Fruit fly (Drosophila melanogaster): ENCODE results near the gene mtd.
A peak's percentile ranks its signal among the peaks of the same experiment; 100 is the strongest.

Gene mtd

dm6 chr3R:5300620-5301019 lies 49.6 kb downstream of the mtd start (continued):
- TF ChIP-seq Ets65A (GFP tag) (peak; percentile 43), CG7928 (GFP tag; optimal IDR thresholded peaks at IDR 0.05) (no peak), bcd (GFP tag; optimal IDR thresholded peaks at IDR 0.05) (peak; percentile 18), run (tag; optimal IDR thresholded peaks at IDR 0.05) (no peak), ftz-f1 (GFP tag; optimal IDR thresholded peaks at IDR 0.05) (no peak), pho (GFP tag; optimal IDR thresholded peaks at IDR 0.05) (no peak), oc (tag; optimal IDR thresholded peaks at IDR 0.05) (no peak), hbn (GFP tag; IDR thresholded peaks at IDR 0.05; ENCODE audit: partially characterized antibody) (no peak), Scr (GFP tag; IDR thresholded peaks at IDR 0.05; ENCODE audit: partially characterized antibody) (no peak), rib (GFP tag; IDR thresholded peaks at IDR 0.05) (no peak), CG13296 (GFP tag; optimal IDR thresholded peaks at IDR 0.05) (peak; percentile 15), onecut (GFP tag; IDR thresholded peaks at IDR 0.05) (peak; percentile 63), inv (GFP tag; IDR thresholded peaks at IDR 0.05; ENCODE audit: partially characterized antibody) (no peak), knrl (GFP tag; IDR thresholded peaks at IDR 0.05; ENCODE audit: partially characterized antibody) (no peak), grn (GFP tag; optimal IDR thresholded peaks at IDR 0.05) (no peak), sc (optimal IDR thresholded peaks at IDR 0.05) (no peak), sc (GFP tag; optimal IDR thresholded peaks at IDR 0.05) (no peak), CG6175 (GFP tag; IDR thresholded peaks at IDR 0.05) (no peak), jing (GFP tag; optimal IDR thresholded peaks at IDR 0.05) (no peak), Dll (GFP tag; IDR thresholded peaks at IDR 0.05; ENCODE audit: partially characterized antibody) (no peak), pfk (GFP tag; optimal IDR thresholded peaks at IDR 0.05) (no peak), Ets97D (GFP tag; optimal IDR thresholded peaks at IDR 0.05) (no peak), CG1529 (GFP tag; optimal IDR thresholded peaks at IDR 0.05) (no peak), Gug (GFP tag; IDR thresholded peaks at IDR 0.05) (peak; percentile 13; the same call in 1 of the 4 replicates), CG3163 (GFP tag; optimal IDR thresholded peaks at IDR 0.05) (no peak), prd (optimal IDR thresholded peaks at IDR 0.05) (no peak), prd (GFP tag; IDR thresholded peaks at IDR 0.05) (0 out of 3 replicates have a peak, but pooled peaks have one; percentile 21), CG17359 (tag; optimal IDR thresholded peaks at IDR 0.05) (peak; percentile 31), CG34224 (GFP tag; IDR thresholded peaks at IDR 0.05; ENCODE audit: partially characterized antibody) (no peak), nerfin-2 (GFP tag; IDR thresholded peaks at IDR 0.05; ENCODE audit: partially characterized antibody) (no peak), CG11093 (GFP tag; IDR thresholded peaks at IDR 0.05) (no peak), CG11398 (GFP tag; optimal IDR thresholded peaks at IDR 0.05) (no peak), CG14965 (GFP tag; optimal IDR thresholded peaks at IDR 0.05; ENCODE audit: borderline replicate concordance) (peak; percentile 95), CG12659 (GFP tag; optimal IDR thresholded peaks at IDR 0.05) (no peak), CG12219 (GFP tag; optimal IDR thresholded peaks at IDR 0.05) (peak; percentile 51), CG10147 (GFP tag; optimal IDR thresholded peaks at IDR 0.05) (no peak), NK7.1 (GFP tag; optimal IDR thresholded peaks at IDR 0.05) (no peak), nau (GFP tag; optimal IDR thresholded peaks at IDR 0.05) (no peak), NfI (GFP tag; optimal IDR thresholded peaks at IDR 0.05) (peak; percentile 49), CG12299 (tag; optimal IDR thresholded peaks at IDR 0.05) (no peak), CG11723 (GFP tag; optimal IDR thresholded peaks at IDR 0.05) (no peak), CG8281 (tag; optimal IDR thresholded peaks at IDR 0.05) (no peak), HLH4C (GFP tag; IDR thresholded peaks at IDR 0.05; ENCODE audit: partially characterized antibody) (no peak), CG31441 (GFP tag; IDR thresholded peaks at IDR 0.05) (no peak), yki (optimal IDR thresholded peaks at IDR 0.05) (no peak), CG5180 (GFP tag; optimal IDR thresholded peaks at IDR 0.05) (no peak), HLH3B (GFP tag; IDR thresholded peaks at IDR 0.05) (peak; percentile 22; the same call in 1 of the 2 replicates), bbx (GFP tag; IDR thresholded peaks at IDR 0.05; ENCODE audit: partially characterized antibody) (no peak), CG1792 (GFP tag; optimal IDR thresholded peaks at IDR 0.05) (no peak), trem (tag; optimal IDR thresholded peaks at IDR 0.05) (no peak), CG14050 (GFP tag; IDR thresholded peaks at IDR 0.05) (no peak), CTCF (GFP tag; optimal IDR thresholded peaks at IDR 0.05) (peak; percentile 92)

All from whole organism, embryonic.